Worm (Caenorhabditis elegans) whole organism, L4/young adult: ENCODE measurements around the gene mrpl-42.

Experiments used
- W03F9.2 ChIP-seq: fragments of 150-350 bp; optimal IDR thresholded peaks from 2 replicates; lab custom pipeline; 2014; ENCODE audit warnings: missing biosample characterization, missing genetic modification characterization
- dao-5 ChIP-seq: sonication (generic microtip); optimal IDR thresholded peaks from 2 replicates; lab custom pipeline; 2016; ENCODE audit warnings: missing genotype, missing genetic modification characterization, moderate library complexity, missing compliant biosample characterization
- him-1 ChIP-seq: sonication (generic microtip); optimal IDR thresholded peaks from 2 replicates; lab custom pipeline; 2016; ENCODE audit warnings: missing genotype, missing genetic modification reagents, missing genetic modification characterization, missing compliant biosample characterization

ce11 chrIV:9079330-9079729 is 14.9 kb downstream of the mrpl-42 start:
- TF ChIP-seq him-1 (tag; lab: Kevin White, UChicago) (no peak), W03F9.2 (tag; lab: Kevin White, UChicago) (no peak), dao-5 (no peak)
